Fruit fly (Drosophila melanogaster) whole organism, wandering third instar larva: ENCODE data around the gene CG5664.

Source experiments
- Abd-B ChIP-seq: fragments of >200 bp; optimal IDR thresholded peaks from 2 replicates; lab custom pipeline; 2017; ENCODE audit warnings: missing biosample characterization, missing genetic modification characterization
- CG32264 ChIP-seq: fragments of 200-800 bp; sonication (Bioruptor generic); optimal IDR thresholded peaks from 2 replicates; lab custom pipeline; 2016; ENCODE audit warnings: missing biosample characterization, missing genetic modification characterization
- CG9705 ChIP-seq: fragments of 200-800 bp; sonication (Bioruptor generic); optimal IDR thresholded peaks from 2 replicates; lab custom pipeline; 2018; ENCODE audit warnings: missing biosample characterization, mild to moderate bottlenecking, missing genetic modification characterization
- CrebA ChIP-seq: fragments of 200-800 bp; sonication (Bioruptor generic); optimal IDR thresholded peaks from 2 replicates; lab custom pipeline; 2016; ENCODE audit warnings: missing biosample characterization, mild to moderate bottlenecking, missing genetic modification characterization, borderline replicate concordance
- Dfd ChIP-seq: fragments of >200 bp; optimal IDR thresholded peaks from 2 replicates; lab custom pipeline; 2017; ENCODE audit warnings: missing biosample characterization, missing genetic modification characterization
- Dif ChIP-seq: fragments of 200-275, 200-300 bp; sonication (Bioruptor generic); optimal IDR thresholded peaks from 2 replicates; lab custom pipeline; 2018; ENCODE audit warnings: missing biosample characterization, missing genetic modification characterization; ENCODE audit not compliant: partially characterized antibody
- GATAd ChIP-seq: sonication (Bioruptor generic); optimal IDR thresholded peaks from 2 replicates; lab custom pipeline; 2016; ENCODE audit warnings: missing biosample characterization, missing genetic modification characterization
- HLH106 ChIP-seq: fragments of 200-800 bp; optimal IDR thresholded peaks from 3 replicates; lab custom pipeline; 2019; ENCODE audit warnings: missing biosample characterization, mild to moderate bottlenecking, missing genetic modification characterization, moderate library complexity
- Hnf4 ChIP-seq: fragments of 200-800 bp; sonication (Bioruptor generic); optimal IDR thresholded peaks from 2 replicates; lab custom pipeline; 2016; ENCODE audit warnings: missing biosample characterization, mild to moderate bottlenecking, missing genetic modification characterization
- Hr78 ChIP-seq: fragments of >200 bp; optimal IDR thresholded peaks from 2 replicates; lab custom pipeline; 2017; ENCODE audit warnings: missing biosample characterization, missing genetic modification characterization
- Mio ChIP-seq: sonication (Bioruptor generic); optimal IDR thresholded peaks from 2 replicates; lab custom pipeline; 2016; ENCODE audit warnings: missing biosample characterization, missing genetic modification characterization
- Myc ChIP-seq: fragments of >200 bp; optimal IDR thresholded peaks from 2 replicates; lab custom pipeline; 2017
- N ChIP-seq: fragments of >200 bp; optimal IDR thresholded peaks from 2 replicates; lab custom pipeline; 2018; ENCODE audit warnings: missing biosample characterization, missing external identifiers, missing genetic modification characterization
- Rel ChIP-seq, 2 experiments: fragments of 200-800 bp; sonication (Bioruptor generic) in 1 of 2; optimal IDR thresholded peaks; 2 replicates in 1 of 2; 3 replicates in 1 of 2; lab custom pipeline; 2016 to 2019; ENCODE audit warnings: mild to moderate bottlenecking in 2 of 2, missing biosample characterization in 2 of 2, missing genetic modification characterization in 2 of 2, moderate library complexity in 1 of 2
- Sp1 ChIP-seq: fragments of 200-800 bp; sonication (Bioruptor generic); optimal IDR thresholded peaks from 3 replicates; lab custom pipeline; 2019; ENCODE audit warnings: missing biosample characterization, mild to moderate bottlenecking, missing genetic modification characterization, moderate library complexity
- Vsx2 ChIP-seq: fragments of 200-300, 225-300 bp; sonication (Bioruptor generic); optimal IDR thresholded peaks from 2 replicates; lab custom pipeline; 2018; ENCODE audit warnings: missing biosample characterization, missing genetic modification characterization; ENCODE audit not compliant: partially characterized antibody
- brk ChIP-seq: fragments of 200-800 bp; sonication (Bioruptor generic); optimal IDR thresholded peaks from 2 replicates; lab custom pipeline; 2016; ENCODE audit warnings: missing biosample characterization, mild to moderate bottlenecking, missing genetic modification characterization
- dl ChIP-seq, 2 experiments: fragments of 175-275, 200-275 bp in 1 of 2; fragments of 200-275 bp in 1 of 2; sonication (Bioruptor generic); optimal IDR thresholded peaks; lab custom pipeline; 2018; ENCODE audit warnings: mild to moderate bottlenecking in 2 of 2, missing biosample characterization in 2 of 2, missing genetic modification characterization in 2 of 2, moderate library complexity in 2 of 2; ENCODE audit not compliant: partially characterized antibody in 2 of 2, insufficient read depth in 1 of 2
- dmrt93B ChIP-seq: fragments of 200-800 bp; sonication (Bioruptor generic); optimal IDR thresholded peaks from 2 replicates; lab custom pipeline; 2018; ENCODE audit warnings: missing biosample characterization, mild to moderate bottlenecking, missing genetic modification characterization
- dsf ChIP-seq: sonication (Bioruptor generic); optimal IDR thresholded peaks from 2 replicates; lab custom pipeline; 2016; ENCODE audit warnings: missing biosample characterization, missing genetic modification characterization, borderline replicate concordance
- ey ChIP-seq: fragments of 200-800 bp; sonication (Bioruptor generic); optimal IDR thresholded peaks from 2 replicates; lab custom pipeline; 2016; ENCODE audit warnings: missing biosample characterization, missing genetic modification characterization
- foxo ChIP-seq, 2 experiments: fragments of 200-800 bp; sonication (Bioruptor generic); optimal IDR thresholded peaks; 2 replicates in 1 of 2; 3 replicates in 1 of 2; lab custom pipeline; 2016 to 2017; ENCODE audit warnings: missing biosample characterization in 2 of 2, missing genetic modification characterization in 2 of 2
- fru ChIP-seq: fragments of 200-800 bp; sonication (Bioruptor generic); optimal IDR thresholded peaks from 3 replicates; lab custom pipeline; 2016; ENCODE audit warnings: missing biosample characterization, mild to moderate bottlenecking, missing genetic modification characterization
- h ChIP-seq: fragments of 200-800 bp; sonication (Bioruptor generic); optimal IDR thresholded peaks from 3 replicates; lab custom pipeline; 2016; ENCODE audit warnings: missing biosample characterization, mild to moderate bottlenecking, missing genetic modification characterization
- jim ChIP-seq: fragments of 175-275, 200-325 bp; sonication (Bioruptor generic); optimal IDR thresholded peaks from 2 replicates; lab custom pipeline; 2016; ENCODE audit warnings: missing biosample characterization, mild to moderate bottlenecking, missing genetic modification characterization
- lola ChIP-seq: fragments of >200 bp; optimal IDR thresholded peaks from 2 replicates; lab custom pipeline; 2017; ENCODE audit warnings: missing biosample characterization, missing genetic modification characterization
- psq ChIP-seq: fragments of 200-800 bp; sonication (Bioruptor generic); optimal IDR thresholded peaks from 3 replicates; lab custom pipeline; 2017; ENCODE audit warnings: missing biosample characterization, mild to moderate bottlenecking, missing genetic modification characterization, moderate library complexity
- sage ChIP-seq: fragments of 200-800 bp; sonication (Bioruptor generic); optimal IDR thresholded peaks from 2 replicates; lab custom pipeline; 2016; ENCODE audit warnings: missing biosample characterization, mild to moderate bottlenecking, missing genetic modification characterization
- tai ChIP-seq: sonication (Bioruptor generic); optimal IDR thresholded peaks from 2 replicates; lab custom pipeline; 2016; ENCODE audit warnings: missing biosample characterization, missing genetic modification characterization
- usp ChIP-seq: fragments of >200 bp; optimal IDR thresholded peaks from 2 replicates; lab custom pipeline; 2017; ENCODE audit warnings: missing biosample characterization, missing genetic modification characterization
- woc ChIP-seq: sonication (Bioruptor generic); optimal IDR thresholded peaks from 2 replicates; lab custom pipeline; 2016; ENCODE audit warnings: missing biosample characterization, mild to moderate bottlenecking, missing genetic modification characterization

The CG5664 gene

dm6 chr3L:21465261-21466112 lies 24.3 kb upstream of the CG5664 start:
- TF ChIP-seq CrebA (GFP tag; lab: Kevin White, UChicago) (no peak), lola (GFP tag; lab: Kevin White, UChicago) (no peak), sage (no peak), tai (GFP tag; lab: Kevin White, UChicago) (no peak)
- TF ChIP-seq, all 38 proteins: peak for 0

- no peak for TF ChIP-seq Sp1 (GFP tag; lab: Kevin White, UChicago)
- peak; percentile 98 for TF ChIP-seq Dfd (GFP tag; lab: Kevin White, UChicago)
These were observed 23.1 kb upstream of the CG5664 start for dm6 chr3L:21464240-21464639.

- TF ChIP-seq sage (no peak), ey (GFP tag; lab: Kevin White, UChicago) (no peak), h (GFP tag; lab: Kevin White, UChicago) (no peak), dsf (GFP tag; lab: Kevin White, UChicago) (no peak), brk (GFP tag; lab: Kevin White, UChicago) (no peak)
- TF ChIP-seq, all 38 proteins: peak for 0
These were observed 21.7 kb upstream of the CG5664 start for dm6 chr3L:21462860-21463259.

- peak; percentile 50 for TF ChIP-seq Vsx2 (GFP tag; lab: Kevin White, UChicago)
- TF ChIP-seq woc (GFP tag; lab: Kevin White, UChicago), result no peak
- TF ChIP-seq Sp1 (GFP tag; lab: Kevin White, UChicago), result no peak
- no peak for TF ChIP-seq lola (GFP tag; lab: Kevin White, UChicago)
- no peak for TF ChIP-seq CG9705 (GFP tag; lab: Kevin White, UChicago)
- peak; percentile 6 for TF ChIP-seq Dif (GFP tag; lab: Kevin White, UChicago)
- TF ChIP-seq ey (GFP tag; lab: Kevin White, UChicago), result no peak
- TF ChIP-seq fru (GFP tag; lab: Kevin White, UChicago), result peak; percentile 16
- no peak for TF ChIP-seq Rel (GFP tag; optimal IDR thresholded peaks at IDR 0.05; lab: Kevin White, UChicago)
- TF ChIP-seq Rel (tag; optimal IDR thresholded peaks at IDR 0.05; lab: Kevin White, UChicago), result no peak
- no peak for TF ChIP-seq usp
- no peak for TF ChIP-seq Mio (GFP tag; lab: Kevin White, UChicago)
- TF ChIP-seq N (GFP tag; lab: Kevin White, UChicago), result peak; percentile 10
- no peak for TF ChIP-seq CG32264 (GFP tag; lab: Kevin White, UChicago)
- TF ChIP-seq, all 38 proteins: peak for 4
These were observed 19.1 kb upstream of the CG5664 start for dm6 chr3L:21460149-21460873.

- TF ChIP-seq psq (GFP tag; lab: Kevin White, UChicago) (no peak), dl (GFP tag; optimal IDR thresholded peaks at IDR 0.05; lab: Kevin White, UChicago; ENCODE audit: insufficient read depth in 1 of 2, partially characterized antibody in 2 of 2) (no peak)
These were observed 17.6 kb upstream of the CG5664 start for dm6 chr3L:21458736-21459135.

- TF ChIP-seq Myc (lab: Kevin White, UChicago) (no peak), dl (GFP tag; optimal IDR thresholded peaks at IDR 0.05; lab: Kevin White, UChicago; ENCODE audit: insufficient read depth in 1 of 2, partially characterized antibody in 2 of 2) (no peak), lola (GFP tag; lab: Kevin White, UChicago) (no peak), Dfd (GFP tag; lab: Kevin White, UChicago) (no peak), Sp1 (GFP tag; lab: Kevin White, UChicago) (no peak), Hr78 (GFP tag; lab: Kevin White, UChicago) (no peak), Abd-B (no peak), HLH106 (tag; lab: Kevin White, UChicago) (no peak), dmrt93B (GFP tag; lab: Kevin White, UChicago) (no peak), Rel (GFP tag; optimal IDR thresholded peaks at IDR 0.05; lab: Kevin White, UChicago) (no peak), Rel (tag; optimal IDR thresholded peaks at IDR 0.05; lab: Kevin White, UChicago) (no peak), brk (GFP tag; lab: Kevin White, UChicago) (no peak), jim (no peak), Hnf4 (no peak), foxo (GFP tag; optimal IDR thresholded peaks at IDR 0.05; lab: Kevin White, UChicago) (no peak), GATAd (GFP tag; lab: Kevin White, UChicago) (no peak), fru (GFP tag; lab: Kevin White, UChicago) (no peak)
These were observed 14.0 kb upstream of the CG5664 start for dm6 chr3L:21455196-21455595.
